Worm (Caenorhabditis elegans) whole organism, early embryonic: ENCODE data around the gene drd-5.

Source experiments
- B0310.2 ChIP-seq: sonication (generic microtip); optimal IDR thresholded peaks from 2 replicates; lab custom pipeline; 2016; ENCODE audit warnings: mild to moderate bottlenecking, missing genetic modification characterization, missing compliant biosample characterization
- F13C5.2 ChIP-seq: sonication (generic microtip); optimal IDR thresholded peaks from 2 replicates; lab custom pipeline; 2017; ENCODE audit warnings: mild to moderate bottlenecking, missing genetic modification characterization, inconsistent platforms, missing compliant biosample characterization
- aly-1 ChIP-seq: sonication (generic microtip); optimal IDR thresholded peaks from 2 replicates; lab custom pipeline; 2016; ENCODE audit warnings: missing genetic modification characterization, missing compliant biosample characterization
- ama-1 ChIP-seq: fragments of 150-350 bp; optimal IDR thresholded peaks from 2 replicates; lab custom pipeline; 2014
- ceh-13 ChIP-seq: fragments of 200-800 bp; sonication (Bioruptor generic); optimal IDR thresholded peaks from 2 replicates; lab custom pipeline; 2018; ENCODE audit warnings: mild to moderate bottlenecking, missing genetic modification characterization, missing compliant biosample characterization
- ets-7 ChIP-seq: sonication (generic microtip); optimal IDR thresholded peaks from 2 replicates; lab custom pipeline; 2016; ENCODE audit warnings: missing genotype, missing genetic modification characterization, missing compliant biosample characterization
- flt-1 ChIP-seq: fragments of 200-800 bp; sonication (Bioruptor generic); IDR thresholded peaks from 2 replicates; pipeline ENCODE4 v1.3.6; 2022; ENCODE audit warnings: missing genetic modification characterization, missing compliant biosample characterization
- hmbx-1 ChIP-seq: sonication (generic microtip); optimal IDR thresholded peaks from 2 replicates; lab custom pipeline; 2016; ENCODE audit warnings: mild to moderate bottlenecking, missing genetic modification characterization, missing compliant biosample characterization
- hmg-4 ChIP-seq: fragments of 200-800 bp; sonication (Bioruptor generic); optimal IDR thresholded peaks from 2 replicates; lab custom pipeline; 2018; ENCODE audit warnings: mild to moderate bottlenecking, missing genetic modification characterization, missing compliant biosample characterization
- hnd-1 ChIP-seq: sonication (generic microtip); optimal IDR thresholded peaks from 2 replicates; lab custom pipeline; 2016; ENCODE audit warnings: missing genetic modification characterization, missing compliant biosample characterization
- pes-1 ChIP-seq: fragments of 200-800 bp; sonication (Bioruptor generic); IDR thresholded peaks from 2 replicates; pipeline ENCODE4 v1.3.6; 2022; ENCODE audit warnings: missing genetic modification reagents, missing genetic modification characterization, missing compliant biosample characterization
- tbx-11 ChIP-seq: fragments of 200-800 bp; sonication (Bioruptor generic); IDR thresholded peaks from 2 replicates; pipeline ENCODE4 v1.3.6; 2022; ENCODE audit warnings: missing genetic modification characterization, missing compliant biosample characterization
- tbx-37 ChIP-seq: fragments of 200-800 bp; sonication (Bioruptor generic); conservative IDR thresholded peaks from 2 replicates; pipeline ENCODE4 v1.3.6; 2022; ENCODE audit warnings: missing genetic modification reagents, missing genetic modification characterization, missing compliant biosample characterization
- tra-4 ChIP-seq: sonication (generic microtip); optimal IDR thresholded peaks from 2 replicates; lab custom pipeline; 2017; ENCODE audit warnings: missing genetic modification characterization, missing compliant biosample characterization

ce11 chrX:8327800-8328199 lies 18.3 kb downstream of the drd-5 start, which contains the start of gene F55E10.4:
- TF ChIP-seq ama-1 (lab: Kevin White, UChicago): no peak
- no peak for TF ChIP-seq flt-1 (GFP tag; lab: Robert Waterston, UW)
- no peak for TF ChIP-seq pes-1 (GFP tag; lab: Robert Waterston, UW)
- TF ChIP-seq tbx-37 (GFP tag; lab: Robert Waterston, UW): no peak
- no peak for TF ChIP-seq tra-4 (tag; lab: Kevin White, UChicago)
- TF ChIP-seq hmg-4 (GFP tag; lab: Kevin White, UChicago): no peak
- TF ChIP-seq F13C5.2: no peak
- TF ChIP-seq ceh-13: no peak
- TF ChIP-seq ets-7 (tag; lab: Kevin White, UChicago): no peak
- TF ChIP-seq aly-1 (tag; lab: Kevin White, UChicago): no peak
- no peak for TF ChIP-seq hnd-1 (tag; lab: Kevin White, UChicago)
- no peak for TF ChIP-seq tbx-11 (GFP tag; lab: Robert Waterston, UW)
- no peak for TF ChIP-seq B0310.2
- TF ChIP-seq hmbx-1: no peak
